Worm (Caenorhabditis elegans) whole organism, L2 larva: ENCODE results near the gene sams-1.
A peak's percentile ranks its signal among the peaks of the same experiment; 100 is the strongest.

Source experiments
- F13H6.1 ChIP-seq: sonication (generic microtip); optimal IDR thresholded peaks from 2 replicates; lab custom pipeline; 2016; ENCODE audit warnings: missing genetic modification characterization, missing compliant biosample characterization
- R02D3.7 ChIP-seq: fragments of 150-350 bp; optimal IDR thresholded peaks from 2 replicates; lab custom pipeline; 2014; ENCODE audit warnings: missing biosample characterization, missing genetic modification characterization
- aly-2 ChIP-seq: fragments of 150-350 bp; optimal IDR thresholded peaks from 2 replicates; lab custom pipeline; 2014; ENCODE audit warnings: missing biosample characterization, missing genetic modification characterization
- blmp-1 ChIP-seq: sonication (generic microtip); optimal IDR thresholded peaks from 2 replicates; lab custom pipeline; 2017; ENCODE audit warnings: missing genetic modification characterization, mild to moderate bottlenecking, missing compliant biosample characterization, antibody characterized with exemption, moderate library complexity; ENCODE audit not compliant: insufficient read depth
- ceh-16 ChIP-seq: fragments of 150-350 bp; optimal IDR thresholded peaks from 2 replicates; lab custom pipeline; 2014; ENCODE audit warnings: missing biosample characterization, missing genetic modification characterization
- ceh-82 ChIP-seq: fragments of 150-350 bp; optimal IDR thresholded peaks from 2 replicates; lab custom pipeline; 2014; ENCODE audit warnings: missing biosample characterization, missing genetic modification characterization
- crh-2 ChIP-seq: sonication (generic microtip); optimal IDR thresholded peaks from 2 replicates; lab custom pipeline; 2017; ENCODE audit warnings: missing biosample characterization, missing genetic modification characterization
- dmd-4 ChIP-seq: sonication (generic microtip); optimal IDR thresholded peaks from 2 replicates; lab custom pipeline; 2017; ENCODE audit warnings: missing biosample characterization, missing genetic modification characterization
- egl-27 ChIP-seq: sonication (generic microtip); optimal IDR thresholded peaks from 3 replicates; lab custom pipeline; 2017; ENCODE audit warnings: missing biosample characterization, missing genetic modification reagents, missing genetic modification characterization
- elt-1 ChIP-seq: fragments of 150-350 bp; optimal IDR thresholded peaks from 2 replicates; lab custom pipeline; 2014; ENCODE audit warnings: missing biosample characterization, missing genetic modification characterization
- elt-3 ChIP-seq: sonication (generic microtip); optimal IDR thresholded peaks from 2 replicates; lab custom pipeline; 2017; ENCODE audit warnings: missing biosample characterization, missing genetic modification characterization
- fos-1 ChIP-seq: fragments of 150-350 bp; optimal IDR thresholded peaks from 2 replicates; lab custom pipeline; 2014; ENCODE audit warnings: missing biosample characterization, missing genetic modification characterization
- gmeb-1 ChIP-seq: fragments of 150-350 bp; optimal IDR thresholded peaks from 2 replicates; lab custom pipeline; 2014; ENCODE audit warnings: missing biosample characterization, missing genetic modification characterization
- lin-13 ChIP-seq: fragments of 150-350 bp; optimal IDR thresholded peaks from 2 replicates; lab custom pipeline; 2014; ENCODE audit warnings: missing biosample characterization, missing genetic modification reagents, missing genetic modification characterization
- lin-39 ChIP-seq: fragments of 150-350 bp; optimal IDR thresholded peaks from 2 replicates; lab custom pipeline; 2014; ENCODE audit warnings: missing biosample characterization, missing genetic modification reagents, missing genetic modification characterization
- mab-5 ChIP-seq: fragments of 150-350 bp; optimal IDR thresholded peaks from 2 replicates; lab custom pipeline; 2014; ENCODE audit warnings: missing biosample characterization, missing genetic modification characterization
- mdl-1 ChIP-seq, 2 experiments: fragments of 150-350 bp in 1 of 2; sonication (generic microtip) in 1 of 2; optimal IDR thresholded peaks; 2 replicates each; lab custom pipeline; 2017; ENCODE audit warnings: missing biosample characterization in 2 of 2, missing genetic modification characterization in 2 of 2
- nhr-10 ChIP-seq: sonication (generic microtip); optimal IDR thresholded peaks from 2 replicates; lab custom pipeline; 2017; ENCODE audit warnings: missing biosample characterization, missing genetic modification characterization
- nhr-12 ChIP-seq: fragments of 150-350 bp; optimal IDR thresholded peaks from 2 replicates; lab custom pipeline; 2014; ENCODE audit warnings: missing biosample characterization, missing genetic modification characterization
- nhr-129 ChIP-seq: fragments of 150-350 bp; optimal IDR thresholded peaks from 2 replicates; lab custom pipeline; 2014; ENCODE audit warnings: missing biosample characterization, missing genetic modification characterization
- nhr-21 ChIP-seq: fragments of 150-350 bp; optimal IDR thresholded peaks from 2 replicates; lab custom pipeline; 2014; ENCODE audit warnings: missing biosample characterization, missing genetic modification characterization
- nhr-23 ChIP-seq: fragments of 150-350 bp; optimal IDR thresholded peaks from 2 replicates; lab custom pipeline; 2014; ENCODE audit warnings: missing biosample characterization, missing genetic modification reagents, missing genetic modification characterization
- nhr-237 ChIP-seq: fragments of 150-350 bp; optimal IDR thresholded peaks from 2 replicates; lab custom pipeline; 2014; ENCODE audit warnings: missing biosample characterization, missing genetic modification characterization
- nhr-25 ChIP-seq: fragments of 150-350 bp; sonication (generic microtip); optimal IDR thresholded peaks from 3 replicates; lab custom pipeline; 2014; ENCODE audit warnings: missing biosample characterization, missing genetic modification characterization
- nhr-77 ChIP-seq: fragments of 150-350 bp; optimal IDR thresholded peaks from 2 replicates; lab custom pipeline; 2014; ENCODE audit warnings: missing biosample characterization, missing genetic modification characterization
- peb-1 ChIP-seq: fragments of 150-350 bp; optimal IDR thresholded peaks from 2 replicates; lab custom pipeline; 2014; ENCODE audit warnings: missing biosample characterization, missing genetic modification characterization
- sem-4 ChIP-seq: fragments of 150-350 bp; optimal IDR thresholded peaks from 2 replicates; lab custom pipeline; 2014; ENCODE audit warnings: missing biosample characterization, missing genetic modification reagents, missing genetic modification characterization
- skn-1 ChIP-seq: sonication (generic microtip); optimal IDR thresholded peaks from 2 replicates; lab custom pipeline; 2017; ENCODE audit warnings: missing biosample characterization, missing genetic modification characterization
- sma-3 ChIP-seq: sonication (generic microtip); optimal IDR thresholded peaks from 2 replicates; lab custom pipeline; 2016; ENCODE audit warnings: missing genetic modification reagents, missing genetic modification characterization, missing compliant biosample characterization
- sma-9 ChIP-seq, 2 experiments: fragments of 150-350 bp in 1 of 2; sonication (generic microtip) in 1 of 2; optimal IDR thresholded peaks; 2 replicates each; lab custom pipeline; 2014 to 2016; ENCODE audit warnings: missing genetic modification characterization in 2 of 2, mild to moderate bottlenecking in 1 of 2, missing biosample characterization in 1 of 2, missing compliant biosample characterization in 1 of 2, missing genetic modification reagents in 1 of 2, moderate library complexity in 1 of 2
- unc-39 ChIP-seq: fragments of 150-350 bp; optimal IDR thresholded peaks from 2 replicates; lab custom pipeline; 2014; ENCODE audit warnings: missing biosample characterization, missing genetic modification characterization
- unc-55 ChIP-seq: fragments of 150-350 bp; sonication (generic microtip); optimal IDR thresholded peaks from 3 replicates; lab custom pipeline; 2014; ENCODE audit warnings: missing biosample characterization, missing genetic modification reagents, missing genetic modification characterization
- unc-62 ChIP-seq: fragments of 150-350 bp; optimal IDR thresholded peaks from 2 replicates; lab custom pipeline; 2014; ENCODE audit warnings: missing biosample characterization, missing genetic modification reagents, missing genetic modification characterization
- zag-1 ChIP-seq: fragments of 150-350 bp; optimal IDR thresholded peaks from 2 replicates; lab custom pipeline; 2014; ENCODE audit warnings: missing biosample characterization, missing genetic modification characterization
- ztf-11 ChIP-seq: sonication (generic microtip); optimal IDR thresholded peaks from 2 replicates; lab custom pipeline; 2017; ENCODE audit warnings: missing biosample characterization, missing genetic modification characterization
- ztf-4 ChIP-seq: fragments of 150-350 bp; optimal IDR thresholded peaks from 2 replicates; lab custom pipeline; 2014; ENCODE audit warnings: missing biosample characterization, missing genetic modification characterization

The sams-1 gene

ce11 chrX:11924158-11924557 lies 41.6 kb upstream of the sams-1 start, which contains the start of gene F55G7.1 (continued):
- TF ChIP-seq nhr-25 (tag; lab: Kevin White, UChicago) (no peak), lin-39 (tag; lab: Kevin White, UChicago) (no peak), lin-13 (peak; percentile 4), nhr-21 (peak; percentile 76), elt-3 (no peak), zag-1 (no peak), dmd-4 (no peak), skn-1 (tag; lab: Kevin White, UChicago) (no peak), mdl-1 (tag; optimal IDR thresholded peaks at IDR 0.05; lab: Kevin White, UChicago) (no peak), nhr-237 (tag; lab: Kevin White, UChicago) (peak; percentile 39), nhr-77 (tag; lab: Kevin White, UChicago) (peak; percentile 27), unc-55 (GFP tag; lab: Kevin White, UChicago) (no peak), unc-39 (no peak), mab-5 (peak; percentile 17), nhr-23 (no peak), nhr-10 (tag; lab: Kevin White, UChicago) (no peak), unc-62 (GFP tag; lab: Kevin White, UChicago) (no peak), ceh-16 (tag; lab: Kevin White, UChicago) (no peak), R02D3.7 (no peak)

ce11 chrX:11925243-11925642 lies 40.5 kb upstream of the sams-1 start:
- TF ChIP-seq nhr-129 = no peak
- no peak for TF ChIP-seq ceh-16 (tag; lab: Kevin White, UChicago)
- peak; percentile 52 for TF ChIP-seq sma-9 (GFP tag; optimal IDR thresholded peaks at IDR 0.05; lab: Kevin White, UChicago)
- TF ChIP-seq sma-9 (tag; optimal IDR thresholded peaks at IDR 0.05; lab: Kevin White, UChicago) = no peak
- TF ChIP-seq sma-3 (GFP tag; lab: Kevin White, UChicago) = no peak
- no peak for TF ChIP-seq aly-2 (tag; lab: Kevin White, UChicago)
- peak; percentile 48 for TF ChIP-seq fos-1 (tag; lab: Kevin White, UChicago)
- no peak for TF ChIP-seq unc-39

DNA sequence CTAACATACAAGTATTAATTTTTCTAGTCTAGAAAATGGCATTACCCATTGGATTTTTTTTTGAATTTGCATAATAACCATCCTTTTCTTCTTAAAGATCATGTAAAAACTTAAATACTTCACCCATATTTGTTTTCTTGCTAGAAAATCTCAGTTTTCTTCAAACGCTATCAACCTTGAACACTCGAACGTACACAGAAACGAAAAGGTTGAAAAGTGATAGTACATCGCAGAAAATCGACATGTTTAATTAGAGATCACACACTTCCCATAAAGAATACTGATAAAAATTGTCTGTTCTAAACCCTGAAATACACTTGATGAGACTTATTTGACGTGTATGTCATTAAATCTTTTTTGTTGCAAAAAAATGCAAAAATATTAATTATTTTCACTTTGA lies 38.2 kb upstream of the sams-1 start, which contains the start of gene F55G7.4:
Gene F55G7.4, plus strand, starts transcription at position 301 of the 400 bp plus-strand sequence.
- TF ChIP-seq blmp-1 = no peak
- TF ChIP-seq sma-3 (GFP tag; lab: Kevin White, UChicago) = no peak
- no peak for TF ChIP-seq ceh-16 (tag; lab: Kevin White, UChicago)
- TF ChIP-seq ztf-11 (tag; lab: Kevin White, UChicago) = no peak
- TF ChIP-seq peb-1 (tag; lab: Kevin White, UChicago) = no peak
- no peak for TF ChIP-seq zag-1
- no peak for TF ChIP-seq gmeb-1 (tag; lab: Kevin White, UChicago)
- no peak for TF ChIP-seq elt-3
- no peak for TF ChIP-seq lin-13
- no peak for TF ChIP-seq sem-4 (tag; lab: Kevin White, UChicago)
- TF ChIP-seq aly-2 (tag; lab: Kevin White, UChicago) = no peak
- no peak for TF ChIP-seq ceh-82 (tag; lab: Kevin White, UChicago)
- TF ChIP-seq sma-9 (GFP tag; optimal IDR thresholded peaks at IDR 0.05; lab: Kevin White, UChicago) = no peak
- TF ChIP-seq sma-9 (tag; optimal IDR thresholded peaks at IDR 0.05; lab: Kevin White, UChicago) = no peak
- no peak for TF ChIP-seq nhr-25 (tag; lab: Kevin White, UChicago)
- no peak for TF ChIP-seq egl-27 (tag; lab: Kevin White, UChicago)
- TF ChIP-seq nhr-12 (tag; lab: Kevin White, UChicago) = no peak
- no peak for TF ChIP-seq nhr-77 (tag; lab: Kevin White, UChicago)

DNA sequence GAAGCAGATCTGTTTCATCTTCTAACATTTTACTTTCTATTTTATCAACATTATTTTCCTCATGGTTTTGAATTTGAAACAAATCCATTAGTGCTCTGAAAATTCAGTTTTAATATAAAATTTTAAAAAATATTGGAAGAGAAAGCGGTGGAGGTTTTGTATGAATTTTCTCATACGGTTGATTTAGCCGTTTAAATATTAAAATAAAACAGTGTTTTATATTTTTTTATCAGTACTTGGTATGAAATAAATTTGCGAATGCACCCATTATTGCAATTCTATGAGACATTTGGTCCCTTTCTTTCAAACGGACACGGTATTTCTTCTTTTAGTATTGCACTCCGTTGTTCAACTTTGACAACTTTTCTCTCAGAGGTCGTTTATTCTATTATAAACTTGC lies 34.2 kb upstream of the sams-1 start, which contains the start of gene dot-1.4:
Gene dot-1.4, minus strand, starts transcription at position 101 of the 400 bp plus-strand sequence.
- no peak for TF ChIP-seq fos-1 (tag; lab: Kevin White, UChicago)
- TF ChIP-seq skn-1 (tag; lab: Kevin White, UChicago) = no peak
- no peak for TF ChIP-seq ceh-82 (tag; lab: Kevin White, UChicago)
- no peak for TF ChIP-seq sem-4 (tag; lab: Kevin White, UChicago)
- TF ChIP-seq elt-1 (tag; lab: Kevin White, UChicago) = no peak
- TF ChIP-seq ztf-4 = no peak
- no peak for TF ChIP-seq crh-2 (tag; lab: Kevin White, UChicago)
- no peak for TF ChIP-seq F13H6.1 (tag; lab: Kevin White, UChicago)
- TF ChIP-seq, all 48 proteins: peak for 0
